Fruit fly (Drosophila melanogaster): ENCODE results near the gene BckdhA.

Gene BckdhA

DNA sequence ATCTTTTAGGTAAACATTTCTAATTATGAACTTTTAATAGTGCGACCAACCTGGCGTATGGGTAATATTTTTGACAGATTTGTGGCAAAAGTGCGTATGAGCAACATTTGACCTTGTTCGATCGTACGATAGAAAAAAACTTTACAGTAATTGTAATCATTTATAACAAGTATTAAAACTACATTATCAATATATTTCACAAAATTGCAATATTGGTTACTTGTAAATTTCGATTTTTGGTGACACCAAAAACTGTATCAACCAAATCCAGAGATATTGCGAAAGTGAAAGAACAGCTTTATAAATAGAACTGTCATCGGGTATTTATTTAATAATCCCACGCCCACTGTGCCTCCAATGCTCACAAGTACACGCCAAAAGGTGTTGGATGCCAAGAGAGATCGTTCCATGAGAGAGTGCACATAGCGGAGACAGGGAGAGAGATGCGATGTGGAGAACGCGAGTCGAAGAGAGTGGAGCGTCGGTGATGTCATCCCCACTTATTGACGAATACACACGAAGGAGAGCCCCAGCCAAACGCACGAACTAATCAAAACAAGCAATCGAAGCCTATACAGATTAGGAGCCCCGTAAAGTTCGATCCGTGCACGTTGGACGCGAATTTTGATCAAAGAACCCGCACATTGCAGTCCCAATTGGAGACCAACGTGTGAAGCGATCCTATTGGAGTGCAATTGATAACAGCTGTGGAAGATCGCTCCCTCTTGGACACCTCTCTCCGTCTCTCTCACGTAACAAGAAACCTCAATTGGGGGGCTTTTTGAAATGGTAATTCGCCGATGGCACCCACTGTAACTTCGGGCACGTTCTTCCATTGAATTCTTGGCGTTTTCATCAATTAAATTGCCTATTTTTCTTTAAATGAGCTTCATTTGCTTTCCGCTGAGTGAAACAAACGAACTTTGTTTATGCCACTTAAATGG is 22.1 kb upstream of the BckdhA start:
- TF ChIP-seq Sin3A (optimal IDR thresholded peaks at IDR 0.05): no peak

DNA sequence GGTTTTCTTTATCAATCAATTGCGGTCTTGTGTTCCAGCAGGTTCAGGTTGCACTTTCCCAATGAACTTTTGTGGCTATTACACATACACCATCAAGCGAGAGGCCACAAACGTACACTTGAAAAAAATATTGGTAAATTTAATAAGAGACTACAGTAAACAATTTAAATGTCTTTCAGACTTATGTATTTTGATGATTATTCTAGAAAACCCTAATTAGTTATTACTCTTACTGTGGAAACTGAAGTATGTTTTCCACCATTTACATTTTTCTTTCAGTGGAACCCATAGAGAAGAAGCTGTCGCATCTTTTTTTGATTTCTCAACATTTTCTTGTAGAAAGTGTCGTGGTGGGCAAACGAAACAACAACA is 21.5 kb upstream of the BckdhA start:
- no peak for TF ChIP-seq insv (optimal IDR thresholded peaks at IDR 0.05)

DNA sequence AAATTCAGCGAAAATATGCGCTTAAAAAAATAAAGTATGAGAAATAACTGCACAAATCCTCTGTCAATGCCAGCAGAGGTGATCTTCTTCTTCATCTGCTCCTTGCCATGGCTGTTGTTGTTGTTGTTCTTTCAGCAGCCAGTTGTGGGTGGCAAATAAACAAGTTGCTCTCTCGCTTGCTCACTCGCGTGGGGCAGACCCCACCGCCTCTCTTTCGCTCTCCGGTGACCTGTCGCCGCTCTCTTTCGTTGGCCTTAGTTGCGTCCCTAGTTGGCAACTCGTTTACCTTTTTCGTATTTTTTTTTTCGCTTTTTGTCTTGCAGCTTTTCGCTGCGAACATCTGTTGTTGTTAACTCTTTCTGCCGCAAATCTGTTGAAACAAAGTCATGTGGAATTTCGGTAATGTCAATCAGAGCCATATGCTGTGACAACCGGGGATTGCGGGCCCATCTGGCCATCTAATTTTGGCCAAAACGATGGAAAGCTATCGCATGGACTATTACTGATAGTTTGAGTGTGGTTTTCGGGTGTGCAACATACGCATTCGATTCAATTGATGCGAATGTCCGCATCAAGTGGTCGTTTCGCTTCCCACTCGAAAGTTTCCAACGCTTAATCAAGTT is 20.9 kb upstream of the BckdhA start:
- TF ChIP-seq Sin3A (optimal IDR thresholded peaks at IDR 0.05): no peak
- TF ChIP-seq ttk (optimal IDR thresholded peaks at IDR 0.05): no peak
- TF ChIP-seq insv (optimal IDR thresholded peaks at IDR 0.05): no peak
- TF ChIP-seq psq (optimal IDR thresholded peaks at IDR 0.05): no peak
- no peak for TF ChIP-seq h (optimal IDR thresholded peaks at IDR 0.05)
- TF ChIP-seq Myc (optimal IDR thresholded peaks at IDR 0.05): no peak

DNA sequence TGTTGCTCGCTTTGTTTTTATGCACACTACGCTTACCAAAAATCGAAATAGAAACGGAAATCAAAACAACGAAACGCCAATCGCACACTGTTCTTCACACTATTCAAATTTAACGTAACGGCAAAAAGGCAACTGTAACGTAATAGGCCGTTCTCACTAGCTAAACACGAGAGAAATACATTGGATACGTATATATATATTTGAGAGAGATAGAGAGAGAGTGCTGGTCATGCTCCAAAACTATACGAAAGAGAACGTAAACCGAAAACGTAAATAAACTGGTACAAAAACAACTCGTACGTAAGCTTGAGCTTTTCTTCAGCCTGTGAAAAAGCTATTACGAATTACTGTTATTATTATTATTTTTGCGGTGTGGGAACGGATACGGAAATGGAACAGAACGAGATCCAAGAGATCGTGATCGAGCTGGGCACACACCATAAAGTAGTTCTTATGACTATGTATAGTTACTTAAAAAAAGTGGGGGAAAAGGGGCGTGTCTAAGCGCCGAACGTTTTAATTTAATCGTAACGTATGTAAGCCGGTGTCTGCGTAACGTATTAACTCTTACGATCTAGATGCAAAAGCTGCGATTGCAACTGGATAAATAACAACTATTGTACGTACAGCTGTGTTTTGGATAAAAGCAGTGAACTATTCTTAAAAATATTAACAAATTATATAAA is 11.9 kb upstream of the BckdhA start:
- TF ChIP-seq insv (optimal IDR thresholded peaks at IDR 0.05) (no peak), Myc (optimal IDR thresholded peaks at IDR 0.05) (no peak), Sin3A (optimal IDR thresholded peaks at IDR 0.05) (no peak), ttk (optimal IDR thresholded peaks at IDR 0.05) (no peak), h (optimal IDR thresholded peaks at IDR 0.05) (no peak), psq (optimal IDR thresholded peaks at IDR 0.05) (no peak)

DNA sequence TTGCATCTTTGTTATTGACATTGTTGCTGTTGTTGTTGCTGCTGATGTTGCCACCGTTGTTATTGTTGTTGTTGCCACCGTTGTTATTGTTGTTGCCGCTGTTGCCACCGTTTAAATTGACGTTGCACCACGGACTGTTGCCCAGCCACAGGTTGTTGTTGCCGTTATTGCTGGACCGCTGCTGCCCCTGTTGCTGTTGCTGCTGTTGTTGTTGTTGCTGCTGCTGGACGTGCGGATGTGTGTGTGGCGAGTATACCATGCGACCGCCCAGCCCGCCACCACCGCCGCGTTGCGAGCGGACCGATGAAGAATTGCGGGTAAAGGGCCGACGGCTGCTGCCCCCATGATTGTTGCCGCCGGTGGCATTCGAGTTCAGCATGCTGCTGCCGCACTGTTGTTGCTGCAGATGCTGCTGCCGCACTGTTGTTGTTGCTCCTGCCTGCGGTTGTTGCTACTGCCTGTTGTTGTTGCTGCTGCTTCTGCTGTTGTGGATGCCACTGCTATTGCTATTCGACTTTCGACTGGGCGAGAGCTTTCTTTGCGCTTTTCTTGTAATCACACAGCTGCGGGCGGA is 8.7 kb upstream of the BckdhA start:
- TF ChIP-seq insv (optimal IDR thresholded peaks at IDR 0.05) (no peak), h (optimal IDR thresholded peaks at IDR 0.05) (no peak), ttk (optimal IDR thresholded peaks at IDR 0.05) (no peak), Myc (optimal IDR thresholded peaks at IDR 0.05) (no peak), Sin3A (optimal IDR thresholded peaks at IDR 0.05) (no peak), psq (optimal IDR thresholded peaks at IDR 0.05) (no peak)

DNA sequence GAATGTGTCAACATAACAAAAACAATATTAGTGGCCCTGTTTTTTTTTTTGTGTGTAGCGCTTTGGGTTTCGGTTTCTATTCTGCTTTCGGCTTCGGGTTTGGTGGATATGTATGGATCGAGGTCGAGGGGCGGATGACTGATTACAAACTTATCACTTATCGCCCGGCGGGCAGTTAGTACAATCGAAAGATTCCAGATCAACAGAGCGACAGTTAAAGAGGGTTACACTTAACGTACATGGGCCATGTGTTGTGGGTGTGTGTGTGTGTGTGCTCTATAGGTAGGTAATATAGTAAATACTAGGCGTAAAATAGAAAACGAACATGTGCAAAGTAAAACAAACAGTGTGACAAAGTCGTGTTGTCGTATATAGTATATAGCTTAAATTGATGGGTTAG is 6.8 kb upstream of the BckdhA start:
- TF ChIP-seq Sin3A (optimal IDR thresholded peaks at IDR 0.05): no peak
- TF ChIP-seq psq (optimal IDR thresholded peaks at IDR 0.05): no peak
- no peak for TF ChIP-seq ttk (optimal IDR thresholded peaks at IDR 0.05)
- TF ChIP-seq insv (optimal IDR thresholded peaks at IDR 0.05): no peak
- TF ChIP-seq h (optimal IDR thresholded peaks at IDR 0.05): no peak
- no peak for TF ChIP-seq Myc (optimal IDR thresholded peaks at IDR 0.05)

DNA sequence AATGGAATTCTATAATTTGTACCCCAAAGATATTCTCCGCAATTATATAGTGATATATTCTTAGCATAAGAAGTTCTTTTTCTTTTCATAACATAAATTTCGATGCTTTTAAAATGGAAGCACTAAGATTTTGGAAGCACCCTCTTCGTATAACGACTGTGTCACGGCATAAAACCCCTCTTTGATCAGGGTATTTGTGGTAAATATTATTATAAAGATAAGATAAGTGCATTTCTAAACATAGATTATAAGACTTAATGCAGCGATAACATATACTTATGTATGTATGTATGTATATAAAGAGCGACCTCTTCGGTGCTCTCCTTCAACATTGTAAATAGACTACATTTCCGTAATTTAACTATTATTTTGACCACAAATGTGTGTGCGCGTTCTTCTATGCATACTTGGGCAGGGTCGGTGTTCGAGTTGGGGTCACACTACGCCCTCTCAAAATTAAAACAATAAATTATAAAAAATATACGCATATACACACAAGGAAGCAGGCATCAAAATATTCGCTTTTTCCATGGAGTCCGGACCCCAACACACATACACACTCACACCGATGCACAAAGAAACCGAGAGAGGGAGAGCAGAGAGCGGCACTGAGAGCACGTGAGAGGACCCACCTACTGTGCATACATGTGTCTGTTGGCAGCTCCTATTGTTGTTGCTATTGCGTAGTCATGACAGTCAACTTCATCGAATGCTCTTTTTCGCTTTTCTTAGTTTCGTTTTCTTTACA is 5.1 kb upstream of the BckdhA start:
- TF ChIP-seq insv (optimal IDR thresholded peaks at IDR 0.05) (no peak), h (optimal IDR thresholded peaks at IDR 0.05) (no peak), psq (optimal IDR thresholded peaks at IDR 0.05) (no peak), Myc (optimal IDR thresholded peaks at IDR 0.05) (no peak), Sin3A (optimal IDR thresholded peaks at IDR 0.05) (no peak), ttk (optimal IDR thresholded peaks at IDR 0.05) (no peak)

DNA sequence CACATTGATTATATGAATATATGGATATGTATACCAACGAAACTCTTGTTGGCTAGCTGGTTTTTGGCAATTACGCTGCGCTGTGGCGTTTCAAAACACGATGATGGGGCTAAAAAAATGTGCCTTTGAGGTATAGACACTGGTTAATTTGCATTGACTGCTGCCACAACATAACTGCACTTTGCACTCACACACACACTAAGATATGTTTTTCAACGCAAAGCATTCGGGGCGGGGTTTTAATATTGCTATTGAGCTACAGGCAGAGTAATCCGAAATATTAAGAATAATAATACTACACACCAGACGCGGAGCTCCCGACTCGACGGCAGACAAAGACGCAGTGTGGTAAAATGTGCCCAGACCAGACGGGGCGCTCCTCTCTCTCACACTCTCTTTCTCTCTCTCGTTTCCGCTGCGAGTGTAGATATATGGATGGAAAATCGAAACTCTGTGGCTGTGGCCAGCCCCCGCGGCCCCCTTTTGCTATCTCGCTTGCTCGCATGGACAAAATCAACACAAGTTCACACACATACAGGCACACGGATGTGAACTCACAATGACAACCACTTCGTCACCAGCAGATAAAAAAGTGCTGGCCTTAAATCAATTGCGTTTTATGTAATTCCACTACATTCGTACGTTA is 4.4 kb upstream of the BckdhA start:
- TF ChIP-seq psq (optimal IDR thresholded peaks at IDR 0.05): no peak
- peak; percentile 82 for TF ChIP-seq insv (optimal IDR thresholded peaks at IDR 0.05)
- no peak for TF ChIP-seq Sin3A (optimal IDR thresholded peaks at IDR 0.05)
- no peak for TF ChIP-seq ttk (optimal IDR thresholded peaks at IDR 0.05)
- TF ChIP-seq Myc (optimal IDR thresholded peaks at IDR 0.05): no peak

DNA sequence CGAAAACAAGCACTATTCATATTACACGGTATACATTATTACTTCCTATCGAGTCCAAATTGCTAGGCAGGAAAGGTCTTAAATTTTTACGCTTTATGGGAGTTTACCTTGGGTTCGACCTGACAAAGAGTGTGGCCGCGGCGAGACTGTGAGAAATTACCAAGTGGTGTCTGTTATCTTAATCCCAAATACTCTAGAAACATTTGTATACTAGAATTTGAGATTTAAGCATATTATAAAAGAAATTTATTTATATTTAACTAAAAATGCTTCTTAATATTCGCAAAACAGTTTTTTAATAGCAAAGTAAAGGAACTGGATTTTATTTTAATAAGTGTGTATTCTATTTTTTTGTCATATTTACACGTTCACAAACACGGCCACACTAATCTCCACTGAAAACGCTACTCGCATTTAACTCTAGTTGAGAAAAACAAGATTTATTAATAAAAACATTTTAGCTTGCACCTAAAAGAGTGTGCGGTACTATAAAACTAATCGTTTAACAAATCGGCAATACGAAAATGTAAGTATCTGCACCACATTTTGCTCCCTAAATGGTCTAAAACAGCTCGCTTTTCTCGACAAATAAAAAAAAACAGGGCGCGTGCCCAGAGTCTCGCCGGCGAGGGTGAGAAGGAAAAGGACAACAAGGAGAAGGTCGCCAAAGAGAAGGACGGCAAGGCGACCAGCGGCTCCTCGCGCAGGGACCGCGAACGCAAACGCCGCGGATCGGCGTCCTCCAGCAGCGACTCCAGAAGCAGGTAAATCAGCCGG is 3.7 kb upstream of the BckdhA start, which contains the start of the genes mura and RnpS1:
TSS of gene mura (minus strand) at position 148 of the 777 bp plus-strand sequence.
TSS of gene RnpS1 (plus strand) at position 376 of the 777 bp plus-strand sequence.
- TF ChIP-seq psq (optimal IDR thresholded peaks at IDR 0.05): no peak
- no peak for TF ChIP-seq Sin3A (optimal IDR thresholded peaks at IDR 0.05)
- TF ChIP-seq ttk (optimal IDR thresholded peaks at IDR 0.05): no peak
- TF ChIP-seq insv (optimal IDR thresholded peaks at IDR 0.05): no peak
- no peak for TF ChIP-seq Myc (optimal IDR thresholded peaks at IDR 0.05)

DNA sequence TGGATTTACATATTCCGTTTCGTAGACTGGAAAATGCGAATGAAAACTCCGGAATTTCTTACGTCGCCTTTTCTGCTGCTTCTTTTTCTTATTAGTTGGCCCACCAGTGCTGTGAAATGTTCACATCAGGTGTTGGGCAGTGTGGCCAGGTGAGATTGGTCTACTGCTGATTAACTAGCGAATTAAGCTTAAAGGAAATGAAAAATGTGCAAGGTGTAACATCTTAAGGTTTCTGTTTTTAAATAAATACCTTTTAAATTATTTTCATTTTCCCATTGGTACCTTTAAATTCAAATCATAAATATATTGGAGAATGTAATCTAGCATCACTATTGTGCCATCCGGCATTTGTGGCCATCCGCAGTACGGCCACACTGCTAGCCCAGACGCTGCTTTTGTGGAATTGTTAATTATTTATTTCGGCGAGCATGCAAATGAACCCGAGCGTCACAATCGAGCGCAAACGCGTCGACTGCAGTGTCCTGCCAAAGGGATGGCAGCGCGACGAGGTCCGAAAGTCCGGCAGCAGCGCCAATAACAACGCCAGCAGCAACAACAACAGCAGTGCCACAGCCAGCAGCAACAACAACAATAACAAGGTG is 3.9 kb downstream of the BckdhA start, which contains the start of the genes AP-1mu and MBD-like:
TSS of gene AP-1mu (minus strand) at position 113 of the 602 bp plus-strand sequence.
TSS of gene MBD-like (plus strand) at position 348 of the 602 bp plus-strand sequence.
- TF ChIP-seq insv (optimal IDR thresholded peaks at IDR 0.05) (no peak), Sin3A (optimal IDR thresholded peaks at IDR 0.05) (no peak), ttk (optimal IDR thresholded peaks at IDR 0.05) (no peak), h (optimal IDR thresholded peaks at IDR 0.05) (no peak), psq (optimal IDR thresholded peaks at IDR 0.05) (no peak), Myc (optimal IDR thresholded peaks at IDR 0.05) (no peak)

Measured in Kc167 (cell line).